Fruit fly (Drosophila melanogaster): Measurements from ENCODE around the gene CG12091.

CG12091 gene

dm6 chr3L:1576489-1577106 is 40.0 kb upstream of the CG12091 start, which contains the start of gene CG13917 (continued):
- TF ChIP-seq kni (GFP tag; optimal IDR thresholded peaks at IDR 0.05) (no peak), CG18619 (GFP tag; optimal IDR thresholded peaks at IDR 0.05) (no peak), Elba2 (GFP tag; optimal IDR thresholded peaks at IDR 0.05) (no peak), CG13287 (GFP tag; IDR thresholded peaks at IDR 0.05; ENCODE audit: partially characterized antibody) (peak; percentile 55; the same call in 1 of the 2 replicates), CG31441 (GFP tag; IDR thresholded peaks at IDR 0.05) (0 out of 2 replicates have a peak, but pooled peaks have one; percentile 20), gt (GFP tag; IDR thresholded peaks at IDR 0.05) (no peak), CG15601 (tag; optimal IDR thresholded peaks at IDR 0.05) (no peak), Six4 (GFP tag; optimal IDR thresholded peaks at IDR 0.05) (no peak), en (GFP tag; optimal IDR thresholded peaks at IDR 0.05) (no peak), Dfd (GFP tag; optimal IDR thresholded peaks at IDR 0.05) (no peak), CG14014 (GFP tag; IDR thresholded peaks at IDR 0.05) (no peak), CkIIα-i1 (GFP tag; IDR thresholded peaks at IDR 0.05) (no peak), CG10959 (GFP tag; IDR thresholded peaks at IDR 0.05) (no peak), caup (GFP tag; optimal IDR thresholded peaks at IDR 0.05; ENCODE audit: severe bottlenecking) (no peak), CG11093 (GFP tag; IDR thresholded peaks at IDR 0.05) (no peak), sqz (GFP tag; optimal IDR thresholded peaks at IDR 0.05) (peak; percentile 19), Opbp (GFP tag; IDR thresholded peaks at IDR 0.05; ENCODE audit: partially characterized antibody) (peak; percentile 60), CG6254 (GFP tag; optimal IDR thresholded peaks at IDR 0.05) (no peak), CG9932 (GFP tag; IDR thresholded peaks at IDR 0.05) (0 out of 2 replicates have a peak, but pooled peaks have one; percentile 14), CG7839 (tag; optimal IDR thresholded peaks at IDR 0.05) (no peak), Hr3 (GFP tag; optimal IDR thresholded peaks at IDR 0.05) (no peak), ac (GFP tag; optimal IDR thresholded peaks at IDR 0.05) (no peak), CG10979 (tag; optimal IDR thresholded peaks at IDR 0.05) (no peak), CG11247 (GFP tag; IDR thresholded peaks at IDR 0.05) (no peak), CG10654 (GFP tag; optimal IDR thresholded peaks at IDR 0.05) (no peak), CG4854 (GFP tag; optimal IDR thresholded peaks at IDR 0.05) (no peak), danr (GFP tag; IDR thresholded peaks at IDR 0.05) (no peak), CG17361 (GFP tag; IDR thresholded peaks at IDR 0.05) (no peak; the same call in 2 of the 3 replicates), disco-r (GFP tag; optimal IDR thresholded peaks at IDR 0.05) (no peak), pita (GFP tag; optimal IDR thresholded peaks at IDR 0.05) (peak; percentile 65), mirr (GFP tag; optimal IDR thresholded peaks at IDR 0.05) (no peak), dati (GFP tag; IDR thresholded peaks at IDR 0.05) (no peak), Fer3 (tag; optimal IDR thresholded peaks at IDR 0.05) (no peak), dimm (GFP tag; IDR thresholded peaks at IDR 0.05) (no peak), Camta (GFP tag; optimal IDR thresholded peaks at IDR 0.05) (no peak), CG34376 (GFP tag; optimal IDR thresholded peaks at IDR 0.05) (no peak), CG4617 (GFP tag; optimal IDR thresholded peaks at IDR 0.05; ENCODE audit: borderline replicate concordance) (peak; percentile 45), CG13894 (tag; optimal IDR thresholded peaks at IDR 0.05) (no peak), CG13123 (GFP tag; optimal IDR thresholded peaks at IDR 0.05) (no peak), Blimp-1 (GFP tag; optimal IDR thresholded peaks at IDR 0.05) (no peak), ab (GFP tag; optimal IDR thresholded peaks at IDR 0.05) (no peak), Mrtf (GFP tag; IDR thresholded peaks at IDR 0.05) (no peak), Taf1 (GFP tag; IDR thresholded peaks at IDR 0.05) (no peak), bcd (GFP tag; optimal IDR thresholded peaks at IDR 0.05) (peak; percentile 30), HmgZ (tag; optimal IDR thresholded peaks at IDR 0.05) (peak; percentile 34), Jarid2 (GFP tag; optimal IDR thresholded peaks at IDR 0.05) (peak; percentile 52), CG17359 (tag; optimal IDR thresholded peaks at IDR 0.05) (no peak), ERR (GFP tag; optimal IDR thresholded peaks at IDR 0.05) (no peak), ftz-f1 (GFP tag; optimal IDR thresholded peaks at IDR 0.05) (no peak), phol (tag; optimal IDR thresholded peaks at IDR 0.05) (peak; percentile 59)
